Fruit fly (Drosophila melanogaster): ENCODE results near the gene CG31642.

dm6 chr2L:6109313-6109847 is 8.9 kb upstream of the CG31642 start:
- TF ChIP-seq ems (GFP tag; optimal IDR thresholded peaks at IDR 0.05): no peak
- TF ChIP-seq CG8478 (optimal IDR thresholded peaks at IDR 0.05): no peak
- TF ChIP-seq CG3726 (GFP tag; IDR thresholded peaks at IDR 0.05): no peak
- TF ChIP-seq Dll (GFP tag; IDR thresholded peaks at IDR 0.05; ENCODE audit: partially characterized antibody): no peak
- TF ChIP-seq CG7839 (tag; optimal IDR thresholded peaks at IDR 0.05): no peak

All from whole organism, embryonic.